Worm (Caenorhabditis elegans): ENCODE results near the gene W10G6.1.

The W10G6.1 gene

DNA sequence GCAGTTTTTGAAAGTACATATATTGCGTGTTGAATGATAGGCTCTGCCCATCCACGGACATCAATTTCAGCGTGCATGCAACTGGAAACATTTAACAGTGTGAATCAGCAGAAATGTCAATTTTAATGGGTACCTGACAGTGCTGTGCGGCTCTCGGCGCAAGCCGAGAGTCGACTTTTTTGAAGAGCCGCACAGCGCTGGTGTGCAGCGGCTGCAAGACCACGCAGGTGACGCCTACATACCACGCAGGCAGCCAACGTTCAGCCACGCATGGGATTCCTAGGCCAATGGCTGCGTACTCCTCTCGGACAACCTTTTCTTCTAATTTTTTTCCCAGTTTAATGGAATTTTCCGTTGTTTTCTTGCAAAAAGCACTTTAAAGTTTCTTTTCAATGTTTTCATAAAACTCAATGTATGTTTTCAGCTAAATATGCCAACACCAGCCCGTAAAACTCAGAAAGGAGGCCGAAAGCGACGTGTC, at the start of gene W10G6.1:
Gene W10G6.1, plus strand, starts transcription at position 431 of the 481 bp plus-strand sequence.
- no peak for TF ChIP-seq mdl-1 (tag; optimal IDR thresholded peaks at IDR 0.05)
- TF ChIP-seq nhr-25 (tag; optimal IDR thresholded peaks at IDR 0.05) = no peak
- TF ChIP-seq crh-2 (tag; optimal IDR thresholded peaks at IDR 0.05) = no peak
- TF ChIP-seq elt-3 (tag; optimal IDR thresholded peaks at IDR 0.05) = no peak
- no peak for TF ChIP-seq nhr-12 (tag; optimal IDR thresholded peaks at IDR 0.05)
- no peak for TF ChIP-seq ztf-1 (GFP tag; conservative IDR thresholded peaks at IDR 0.05)
- TF ChIP-seq lin-13 (GFP tag; optimal IDR thresholded peaks at IDR 0.05) = no peak
- no peak for TF ChIP-seq mab-5 (tag; optimal IDR thresholded peaks at IDR 0.05)
- TF ChIP-seq snpc-4 (tag; optimal IDR thresholded peaks at IDR 0.05) = no peak
- TF ChIP-seq ZK546.5 (tag; optimal IDR thresholded peaks at IDR 0.05) = no peak
- no peak for TF ChIP-seq alr-1 (tag; optimal IDR thresholded peaks at IDR 0.05)
- no peak for TF ChIP-seq nhr-10 (tag; optimal IDR thresholded peaks at IDR 0.05)
- TF ChIP-seq mbf-1 (tag; optimal IDR thresholded peaks at IDR 0.05) = no peak
- TF ChIP-seq C34F6.9 (tag; optimal IDR thresholded peaks at IDR 0.05) = no peak
- TF ChIP-seq nhr-129 (tag; optimal IDR thresholded peaks at IDR 0.05) = no peak
- TF ChIP-seq ztf-4 (tag; optimal IDR thresholded peaks at IDR 0.05) = no peak

DNA sequence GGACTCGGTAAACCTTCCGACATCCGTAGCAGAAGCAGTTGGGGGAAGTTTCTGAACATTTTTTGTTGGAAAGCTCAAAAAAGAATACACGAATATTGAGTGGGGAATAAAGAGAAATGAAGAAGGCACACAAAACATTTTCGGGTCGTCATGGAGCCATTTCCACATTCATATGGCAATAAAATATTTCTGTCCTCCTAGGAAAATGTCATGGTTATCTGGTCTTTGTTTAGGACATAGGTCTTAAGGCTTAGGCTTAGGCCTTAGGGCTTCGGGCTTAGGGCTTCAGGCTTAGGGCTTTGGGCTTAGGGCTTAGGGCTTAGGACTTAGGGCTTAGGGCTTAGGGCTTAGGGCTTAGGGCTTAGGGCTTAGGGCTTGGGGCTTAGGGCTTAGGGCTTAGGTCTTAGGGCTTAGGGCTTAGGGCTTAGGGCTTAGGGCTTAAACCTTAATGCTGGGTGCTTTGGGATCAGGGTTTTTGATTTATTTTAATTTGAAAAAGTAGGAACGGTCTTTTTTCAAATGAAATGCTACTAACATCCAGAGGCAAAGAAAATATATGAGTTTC, 45.7 kb upstream of the W10G6.1 start, which contains the start of gene R11.3:
Gene R11.3, minus strand, starts transcription at position 51 of the 565 bp plus-strand sequence.
- TF ChIP-seq lsy-2 (tag; optimal IDR thresholded peaks at IDR 0.05) (no peak), elt-3 (tag; optimal IDR thresholded peaks at IDR 0.05) (no peak), skn-1 (tag; optimal IDR thresholded peaks at IDR 0.05) (no peak), nhr-25 (tag; optimal IDR thresholded peaks at IDR 0.05) (no peak), aly-2 (tag; optimal IDR thresholded peaks at IDR 0.05) (no peak), lin-39 (tag; optimal IDR thresholded peaks at IDR 0.05) (no peak), nhr-6 (tag; optimal IDR thresholded peaks at IDR 0.05) (no peak), sem-4 (tag; optimal IDR thresholded peaks at IDR 0.05) (no peak), fos-1 (tag; optimal IDR thresholded peaks at IDR 0.05) (no peak), ztf-11 (tag; optimal IDR thresholded peaks at IDR 0.05) (no peak), zag-1 (tag; optimal IDR thresholded peaks at IDR 0.05) (no peak), unc-55 (GFP tag; optimal IDR thresholded peaks at IDR 0.05) (no peak), alr-1 (tag; optimal IDR thresholded peaks at IDR 0.05) (no peak)

DNA sequence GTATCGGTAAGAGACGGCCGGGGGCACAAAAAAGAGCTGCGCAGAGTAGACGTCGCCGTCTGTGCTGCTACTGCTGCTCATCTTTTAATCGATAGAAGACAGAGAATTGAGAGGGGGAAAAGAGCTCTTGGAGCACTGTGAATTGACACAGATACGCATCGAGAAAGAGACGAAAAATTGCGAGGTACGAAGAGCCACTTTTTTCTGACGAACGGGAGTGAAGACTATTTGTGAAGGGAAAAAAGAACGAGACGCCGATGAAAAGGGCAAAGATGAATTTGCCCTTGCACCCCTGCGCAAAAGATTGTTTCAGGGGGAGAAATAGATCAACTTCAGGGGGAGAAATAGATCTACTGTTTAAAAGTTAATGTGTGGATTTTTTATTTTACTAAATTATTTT, 42.8 kb upstream of the W10G6.1 start:
- TF ChIP-seq zag-1 (tag; optimal IDR thresholded peaks at IDR 0.05) = no peak
- no peak for TF ChIP-seq nhr-12 (tag; optimal IDR thresholded peaks at IDR 0.05)
- peak; percentile 77 for TF ChIP-seq nhr-129 (tag; optimal IDR thresholded peaks at IDR 0.05)
- no peak for TF ChIP-seq mbf-1 (tag; optimal IDR thresholded peaks at IDR 0.05)
- peak; percentile 39 for TF ChIP-seq snpc-4 (tag; optimal IDR thresholded peaks at IDR 0.05)
- TF ChIP-seq aly-2 (tag; optimal IDR thresholded peaks at IDR 0.05) = no peak
- peak; percentile 55 to 63 for TF ChIP-seq lsy-2 (tag; optimal IDR thresholded peaks at IDR 0.05)
- TF ChIP-seq nhr-21 (tag; optimal IDR thresholded peaks at IDR 0.05) = peak; percentile 28
- peak; percentile 51 for TF ChIP-seq C34F6.9 (tag; optimal IDR thresholded peaks at IDR 0.05)
- TF ChIP-seq F13H6.1 (tag; optimal IDR thresholded peaks at IDR 0.05) = peak; percentile 23
- peak; percentile 65 for TF ChIP-seq lin-11 (tag; optimal IDR thresholded peaks at IDR 0.05)
- peak; percentile 65 for TF ChIP-seq crh-2 (tag; optimal IDR thresholded peaks at IDR 0.05)
- peak; percentile 17 for TF ChIP-seq sem-4 (tag; optimal IDR thresholded peaks at IDR 0.05)
- no peak for TF ChIP-seq ztf-4 (tag; optimal IDR thresholded peaks at IDR 0.05)
- TF ChIP-seq fos-1 (tag; optimal IDR thresholded peaks at IDR 0.05) = peak; percentile 17

DNA sequence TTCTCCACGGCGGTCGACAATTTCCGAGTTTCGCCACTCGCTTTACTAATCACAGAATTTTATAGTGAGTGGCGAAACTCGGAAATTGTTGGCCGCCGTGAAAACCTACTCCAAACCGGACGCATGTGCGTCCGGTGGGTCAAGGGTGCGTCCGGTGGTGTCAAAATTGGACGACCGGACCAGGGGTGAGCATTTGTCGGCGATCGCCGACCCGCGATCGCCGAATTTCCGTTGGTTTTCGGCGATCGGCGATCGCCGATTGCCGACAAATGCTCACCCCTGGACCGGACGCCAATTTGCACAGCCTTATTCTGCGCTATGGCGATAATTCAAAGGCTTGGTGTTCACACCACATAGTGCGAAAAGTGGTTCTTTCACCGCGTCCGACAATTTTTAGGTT, 40.7 kb upstream of the W10G6.1 start:
- TF ChIP-seq mbf-1 (tag; optimal IDR thresholded peaks at IDR 0.05) = no peak
- no peak for TF ChIP-seq nhr-129 (tag; optimal IDR thresholded peaks at IDR 0.05)
- TF ChIP-seq elt-3 (tag; optimal IDR thresholded peaks at IDR 0.05) = no peak
- no peak for TF ChIP-seq sma-9 (GFP tag; optimal IDR thresholded peaks at IDR 0.05)
- no peak for TF ChIP-seq sma-9 (tag; optimal IDR thresholded peaks at IDR 0.05)
- no peak for TF ChIP-seq alr-1 (tag; optimal IDR thresholded peaks at IDR 0.05)
- TF ChIP-seq nhr-6 (tag; optimal IDR thresholded peaks at IDR 0.05) = no peak
- TF ChIP-seq dmd-4 (tag; optimal IDR thresholded peaks at IDR 0.05) = no peak
- no peak for TF ChIP-seq snpc-4 (tag; optimal IDR thresholded peaks at IDR 0.05)
- TF ChIP-seq aly-2 (tag; optimal IDR thresholded peaks at IDR 0.05) = no peak
- TF ChIP-seq nhr-25 (tag; optimal IDR thresholded peaks at IDR 0.05) = no peak
- no peak for TF ChIP-seq elt-1 (tag; optimal IDR thresholded peaks at IDR 0.05)
- no peak for TF ChIP-seq nhr-11 (tag; optimal IDR thresholded peaks at IDR 0.05)
- TF ChIP-seq ama-1 (optimal IDR thresholded peaks at IDR 0.05) = no peak
- no peak for TF ChIP-seq unc-62 (GFP tag; optimal IDR thresholded peaks at IDR 0.05)
- TF ChIP-seq gmeb-1 (tag; optimal IDR thresholded peaks at IDR 0.05) = no peak
- TF ChIP-seq Y55F3AM.14 (GFP tag; optimal IDR thresholded peaks at IDR 0.05) = no peak
- TF ChIP-seq egl-27 (tag; optimal IDR thresholded peaks at IDR 0.05) = no peak
- no peak for TF ChIP-seq nhr-77 (tag; optimal IDR thresholded peaks at IDR 0.05)
- no peak for TF ChIP-seq ztf-1 (GFP tag; conservative IDR thresholded peaks at IDR 0.05)
